Worm (Caenorhabditis elegans) whole organism, L2 larva: ENCODE results near the gene R05F9.11.

Experiments used
- aly-2 ChIP-seq: fragments of 150-350 bp; optimal IDR thresholded peaks from 2 replicates; lab custom pipeline; 2014; ENCODE audit warnings: missing biosample characterization, missing genetic modification characterization
- egl-27 ChIP-seq: sonication (generic microtip); optimal IDR thresholded peaks from 3 replicates; lab custom pipeline; 2017; ENCODE audit warnings: missing biosample characterization, missing genetic modification reagents, missing genetic modification characterization
- elt-3 ChIP-seq: sonication (generic microtip); optimal IDR thresholded peaks from 2 replicates; lab custom pipeline; 2017; ENCODE audit warnings: missing biosample characterization, missing genetic modification characterization
- nhr-11 ChIP-seq: fragments of 150-350 bp; optimal IDR thresholded peaks from 2 replicates; lab custom pipeline; 2014; ENCODE audit warnings: missing biosample characterization, missing genetic modification characterization
- nhr-237 ChIP-seq: fragments of 150-350 bp; optimal IDR thresholded peaks from 2 replicates; lab custom pipeline; 2014; ENCODE audit warnings: missing biosample characterization, missing genetic modification characterization
- unc-62 ChIP-seq: fragments of 150-350 bp; optimal IDR thresholded peaks from 2 replicates; lab custom pipeline; 2014; ENCODE audit warnings: missing biosample characterization, missing genetic modification reagents, missing genetic modification characterization
- zag-1 ChIP-seq: fragments of 150-350 bp; optimal IDR thresholded peaks from 2 replicates; lab custom pipeline; 2014; ENCODE audit warnings: missing biosample characterization, missing genetic modification characterization

DNA sequence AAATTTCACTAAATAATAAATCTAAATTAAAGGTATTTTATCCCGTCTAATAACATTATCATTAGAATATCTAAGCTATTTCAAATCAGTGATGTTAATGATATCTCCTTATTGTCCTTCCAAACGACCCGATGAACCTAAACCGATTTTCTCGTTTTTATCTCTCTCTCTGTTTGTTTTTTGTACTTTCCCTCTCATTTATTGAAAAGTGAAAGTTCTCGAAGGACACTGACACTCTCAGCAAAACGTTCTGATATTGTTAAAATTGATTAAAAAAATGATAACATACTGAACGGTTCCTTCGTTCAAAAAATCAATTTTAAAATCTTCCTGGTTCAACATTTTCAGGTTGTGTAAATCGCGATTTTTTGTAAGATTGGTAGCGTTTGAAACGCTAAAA lies 37.9 kb downstream of the R05F9.11 start, which contains the start of gene F11G11.13:
- TF ChIP-seq nhr-237 (tag; lab: Kevin White, UChicago) (no peak), nhr-11 (tag; lab: Kevin White, UChicago) (no peak), egl-27 (no peak), aly-2 (tag; lab: Kevin White, UChicago) (no peak), unc-62 (GFP tag; lab: Kevin White, UChicago) (no peak), zag-1 (tag; lab: Kevin White, UChicago) (no peak), elt-3 (no peak)
